Worm (Caenorhabditis elegans) whole organism, L4 larva: Measurements from ENCODE around the gene pst-2.

Experiments
- F10B5.3 ChIP-seq: sonication (generic microtip); optimal IDR thresholded peaks from 2 replicates; lab custom pipeline; 2016; ENCODE audit warnings: mild to moderate bottlenecking, missing genetic modification characterization, missing compliant biosample characterization
- R02D3.7 ChIP-seq: fragments of 150-350 bp; sonication (generic microtip); optimal IDR thresholded peaks from 3 replicates; lab custom pipeline; 2014; ENCODE audit warnings: missing biosample characterization, missing genetic modification characterization
- T20F7.1 ChIP-seq: fragments of 200-800 bp; sonication (Bioruptor generic); optimal IDR thresholded peaks from 2 replicates; lab custom pipeline; 2018; ENCODE audit warnings: mild to moderate bottlenecking, missing genetic modification characterization, missing compliant biosample characterization
- T26A8.4 ChIP-seq: fragments of 200-800 bp; sonication (Bioruptor generic); IDR thresholded peaks from 2 replicates; pipeline ENCODE4 v1.3.6; 2022; ENCODE audit warnings: missing genetic modification characterization, missing compliant biosample characterization
- Y75B8A.6 ChIP-seq: fragments of 200-800 bp; sonication (Bioruptor generic); IDR thresholded peaks from 2 replicates; pipeline ENCODE4 v1.3.6; 2022; ENCODE audit warnings: missing genetic modification reagents, missing genetic modification characterization, missing compliant biosample characterization
- ZK337.2 ChIP-seq: fragments of 200-800 bp; sonication (Bioruptor generic); IDR thresholded peaks from 2 replicates; pipeline ENCODE4 v1.3.6; 2022; ENCODE audit warnings: missing genetic modification reagents, missing genetic modification characterization, missing compliant biosample characterization
- ZK546.5 ChIP-seq, 2 experiments: sonication (generic microtip); optimal IDR thresholded peaks; 2 replicates each; lab custom pipeline; 2017; ENCODE audit warnings: missing biosample characterization in 2 of 2, missing genetic modification characterization in 2 of 2
- aha-1 ChIP-seq: fragments of 150-350 bp; peaks from one replicate; lab custom pipeline; 2014; ENCODE audit warnings: missing biosample characterization, missing genetic modification characterization
- arid-1 ChIP-seq: fragments of 200-800 bp; sonication (Bioruptor generic); conservative IDR thresholded peaks from 2 replicates; pipeline ENCODE4 v1.3.6; 2022; ENCODE audit warnings: missing genetic modification reagents, missing genetic modification characterization, missing compliant biosample characterization
- ceh-28 ChIP-seq: fragments of 150-350 bp; optimal IDR thresholded peaks from 2 replicates; lab custom pipeline; 2014; ENCODE audit warnings: missing biosample characterization, missing genetic modification reagents, missing genetic modification characterization
- ceh-62 ChIP-seq: sonication (generic microtip); optimal IDR thresholded peaks from 2 replicates; lab custom pipeline; 2017; ENCODE audit warnings: missing biosample characterization, missing genetic modification characterization
- cey-2 ChIP-seq: sonication (generic microtip); optimal IDR thresholded peaks from 3 replicates; lab custom pipeline; 2017; ENCODE audit warnings: missing genetic modification characterization, mild to moderate bottlenecking, missing compliant biosample characterization, antibody characterized with exemption, borderline replicate concordance; ENCODE audit not compliant: insufficient read depth
- daf-16 ChIP-seq, 3 experiments: sonication (generic microtip); optimal IDR thresholded peaks; 2 replicates each; lab custom pipeline; 2016 to 2017; ENCODE audit warnings: missing genetic modification characterization in 3 of 3, missing genetic modification reagents in 3 of 3, mild to moderate bottlenecking in 2 of 3, missing compliant biosample characterization in 2 of 3, missing biosample characterization in 1 of 3, moderate library complexity in 1 of 3
- daf-8 ChIP-seq: fragments of 200-800 bp; sonication (Bioruptor generic); IDR thresholded peaks from 2 replicates; pipeline ENCODE4 v1.3.6; 2022; ENCODE audit warnings: missing genetic modification characterization, missing compliant biosample characterization
- dmd-6 ChIP-seq: fragments of 200-800 bp; sonication (Bioruptor generic); IDR thresholded peaks from 2 replicates; pipeline ENCODE4 v1.3.6; 2022; ENCODE audit warnings: missing genetic modification reagents, missing genetic modification characterization, missing compliant biosample characterization
- duxl-1 ChIP-seq: sonication (generic microtip); optimal IDR thresholded peaks from 2 replicates; lab custom pipeline; 2016; ENCODE audit warnings: mild to moderate bottlenecking, missing genetic modification characterization, moderate library complexity, missing compliant biosample characterization; ENCODE audit not compliant: poor library complexity
- egl-43 ChIP-seq: fragments of 200-800 bp; sonication (Bioruptor generic); IDR thresholded peaks from 2 replicates; pipeline ENCODE4 v1.3.6; 2022; ENCODE audit warnings: missing genetic modification reagents, missing genetic modification characterization, missing compliant biosample characterization
- hif-1 ChIP-seq, 2 experiments: sonication (generic microtip); optimal IDR thresholded peaks; 2 replicates each; lab custom pipeline; 2016 to 2017; ENCODE audit warnings: missing compliant biosample characterization in 2 of 2, missing genetic modification characterization in 2 of 2, missing genetic modification reagents in 2 of 2, missing genotype in 2 of 2, mild to moderate bottlenecking in 1 of 2
- hlh-11 ChIP-seq: fragments of 200-800 bp; sonication (Bioruptor generic); optimal IDR thresholded peaks from 2 replicates; lab custom pipeline; 2018; ENCODE audit warnings: mild to moderate bottlenecking, missing genetic modification characterization, missing compliant biosample characterization
- jun-1 ChIP-seq: fragments of 150-350 bp; optimal IDR thresholded peaks from 2 replicates; lab custom pipeline; 2014; ENCODE audit warnings: missing biosample characterization, missing genetic modification reagents, missing genetic modification characterization
- lim-7 ChIP-seq: fragments of 200-800 bp; sonication (Bioruptor generic); IDR thresholded peaks from 2 replicates; pipeline ENCODE4 v1.3.6; 2022; ENCODE audit warnings: missing genetic modification characterization, missing compliant biosample characterization
- lin-1 ChIP-seq: fragments of 200-800 bp; sonication (Bioruptor generic); IDR thresholded peaks from 2 replicates; pipeline ENCODE4 v1.3.6; 2022; ENCODE audit warnings: missing genetic modification reagents, missing genetic modification characterization, missing compliant biosample characterization
- lin-13 ChIP-seq: fragments of 150-350 bp; optimal IDR thresholded peaks from 2 replicates; lab custom pipeline; 2014; ENCODE audit warnings: missing biosample characterization, missing genetic modification reagents, missing genetic modification characterization
- lin-15B ChIP-seq: fragments of 150-350 bp; sonication (generic microtip); optimal IDR thresholded peaks from 3 replicates; lab custom pipeline; 2014; ENCODE audit warnings: missing biosample characterization, missing genetic modification characterization
- lin-29 ChIP-seq: fragments of 200-800 bp; sonication (Bioruptor generic); IDR thresholded peaks from 2 replicates; pipeline ENCODE4 v1.3.6; 2022; ENCODE audit warnings: missing genetic modification reagents, missing genetic modification characterization, missing compliant biosample characterization
- lin-39 ChIP-seq: fragments of 150-350 bp; optimal IDR thresholded peaks from 2 replicates; lab custom pipeline; 2014; ENCODE audit warnings: missing biosample characterization, missing genetic modification reagents, missing genetic modification characterization
- mdt-29 ChIP-seq: fragments of 200-800 bp; sonication (Bioruptor generic); IDR thresholded peaks from 2 replicates; pipeline ENCODE4 v1.3.6; 2022; ENCODE audit warnings: missing genetic modification reagents, missing genetic modification characterization, missing compliant biosample characterization
- mep-1 ChIP-seq: fragments of 150-350 bp; sonication (generic microtip); optimal IDR thresholded peaks from 3 replicates; lab custom pipeline; 2014; ENCODE audit warnings: missing biosample characterization, missing genetic modification characterization
- mes-2 ChIP-seq: sonication (generic microtip); optimal IDR thresholded peaks from 2 replicates; lab custom pipeline; 2016; ENCODE audit warnings: missing genotype, mild to moderate bottlenecking, missing genetic modification characterization, missing compliant biosample characterization; ENCODE audit not compliant: poor library complexity, severe bottlenecking
- nhr-10 ChIP-seq: fragments of 150-350 bp; optimal IDR thresholded peaks from 2 replicates; lab custom pipeline; 2014; ENCODE audit warnings: missing biosample characterization, missing genetic modification characterization
- nhr-102 ChIP-seq: sonication (generic microtip); optimal IDR thresholded peaks from 2 replicates; lab custom pipeline; 2016; ENCODE audit warnings: mild to moderate bottlenecking, missing genetic modification characterization, moderate library complexity, missing compliant biosample characterization
- nhr-11 ChIP-seq: fragments of 150-350 bp; optimal IDR thresholded peaks from 2 replicates; lab custom pipeline; 2014; ENCODE audit warnings: missing biosample characterization, missing genetic modification characterization
- nhr-111 ChIP-seq: fragments of 200-800 bp; sonication (Bioruptor generic); optimal IDR thresholded peaks from 2 replicates; lab custom pipeline; 2018; ENCODE audit warnings: mild to moderate bottlenecking, missing genetic modification characterization, missing compliant biosample characterization
- nhr-237 ChIP-seq: sonication (generic microtip); optimal IDR thresholded peaks from 2 replicates; lab custom pipeline; 2017; ENCODE audit warnings: missing biosample characterization, missing genetic modification characterization
- nhr-28 ChIP-seq: fragments of 150-350 bp; optimal IDR thresholded peaks from 2 replicates; lab custom pipeline; 2014; ENCODE audit warnings: missing biosample characterization, missing genetic modification characterization
- nhr-41 ChIP-seq: fragments of 200-800 bp; sonication (Bioruptor generic); IDR thresholded peaks from 2 replicates; pipeline ENCODE4 v1.3.6; 2022; ENCODE audit warnings: missing genetic modification reagents, missing genetic modification characterization, missing compliant biosample characterization
- nhr-42 ChIP-seq: fragments of 200-800 bp; sonication (Bioruptor generic); IDR thresholded peaks from 2 replicates; pipeline ENCODE4 v1.3.6; 2022; ENCODE audit warnings: missing genetic modification characterization, missing compliant biosample characterization
- nhr-48 ChIP-seq: sonication (generic microtip); optimal IDR thresholded peaks from 2 replicates; lab custom pipeline; 2016; ENCODE audit warnings: mild to moderate bottlenecking, missing genetic modification characterization, missing compliant biosample characterization
- nhr-6 ChIP-seq: fragments of 150-350 bp; optimal IDR thresholded peaks from 2 replicates; lab custom pipeline; 2014; ENCODE audit warnings: missing biosample characterization, missing genetic modification characterization
- nhr-76 ChIP-seq: fragments of 150-350 bp; optimal IDR thresholded peaks from 2 replicates; lab custom pipeline; 2014; ENCODE audit warnings: missing biosample characterization, missing genetic modification characterization
- pqm-1 ChIP-seq: sonication (generic microtip); optimal IDR thresholded peaks from 2 replicates; lab custom pipeline; 2017; ENCODE audit warnings: missing biosample characterization, missing genetic modification characterization
- saeg-2 ChIP-seq: fragments of 200-800 bp; sonication (Bioruptor generic); IDR thresholded peaks from 2 replicates; pipeline ENCODE4 v1.3.6; 2022; ENCODE audit warnings: missing genetic modification reagents, missing genetic modification characterization, missing compliant biosample characterization
- sdz-12 ChIP-seq: fragments of 200-800 bp; sonication (Bioruptor generic); optimal IDR thresholded peaks from 2 replicates; lab custom pipeline; 2018; ENCODE audit warnings: mild to moderate bottlenecking, missing genetic modification characterization, missing compliant biosample characterization
- set-16 ChIP-seq: fragments of 200-800 bp; sonication (Bioruptor generic); IDR thresholded peaks from 2 replicates; pipeline ENCODE4 v1.3.6; 2022; ENCODE audit warnings: missing genetic modification reagents, missing genetic modification characterization, missing compliant biosample characterization
- skn-1 ChIP-seq: fragments of 150-350 bp; optimal IDR thresholded peaks from 2 replicates; lab custom pipeline; 2014; ENCODE audit warnings: missing biosample characterization, missing genetic modification characterization
- snpc-1.2 ChIP-seq: fragments of 200-800 bp; sonication (Bioruptor generic); IDR thresholded peaks from 2 replicates; pipeline ENCODE4 v1.3.6; 2022; ENCODE audit warnings: missing genetic modification reagents, missing genetic modification characterization, missing compliant biosample characterization
- spr-1 ChIP-seq: sonication (generic microtip); optimal IDR thresholded peaks from 2 replicates; lab custom pipeline; 2016; ENCODE audit warnings: mild to moderate bottlenecking, missing genetic modification characterization, missing compliant biosample characterization
- spr-3 ChIP-seq: fragments of 200-800 bp; sonication (Bioruptor generic); optimal IDR thresholded peaks from 2 replicates; lab custom pipeline; 2018; ENCODE audit warnings: mild to moderate bottlenecking, missing genetic modification characterization, missing compliant biosample characterization
- tag-97 ChIP-seq: fragments of 200-800 bp; sonication (Bioruptor generic); IDR thresholded peaks from 2 replicates; pipeline ENCODE4 v1.3.6; 2022; ENCODE audit warnings: missing genetic modification characterization, missing compliant biosample characterization
- zfp-3 ChIP-seq: fragments of 200-800 bp; sonication (Bioruptor generic); conservative IDR thresholded peaks from 2 replicates; pipeline ENCODE4 v1.3.6; 2022; ENCODE audit warnings: missing genetic modification reagents, missing genetic modification characterization, missing compliant biosample characterization
- zip-11 ChIP-seq: fragments of 200-800 bp; sonication (Bioruptor generic); IDR thresholded peaks from 2 replicates; pipeline ENCODE4 v1.3.6; 2022; ENCODE audit warnings: missing genetic modification characterization, missing compliant biosample characterization

The pst-2 gene

DNA sequence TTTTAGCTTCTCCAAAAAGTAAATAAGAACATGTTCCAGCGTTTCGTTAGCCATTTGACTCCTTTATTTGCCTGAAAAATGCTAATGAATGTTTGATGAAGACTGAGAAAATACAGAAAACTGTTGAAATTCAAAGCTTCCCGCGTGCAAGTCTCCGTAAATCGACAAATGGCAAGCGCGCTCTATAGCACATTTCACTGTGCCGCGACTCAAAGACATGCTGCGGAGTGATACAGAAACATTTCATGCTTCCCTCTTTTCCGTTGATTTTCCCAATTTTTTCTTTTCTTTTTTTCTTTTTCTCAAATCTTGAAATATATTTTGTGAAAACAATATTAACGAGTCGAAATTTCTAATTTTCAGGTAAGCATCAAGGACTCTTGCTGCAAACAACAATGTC, 1.3 kb upstream of the pst-2 start, which contains the start of the genes ska-3 and rps-12:
Gene ska-3, minus strand, starts transcription at position 71 of the 400 bp plus-strand sequence.
Gene rps-12, plus strand, starts transcription at position 364 of the 400 bp plus-strand sequence.
- TF ChIP-seq hif-1 (tag; optimal IDR thresholded peaks at IDR 0.05; lab: Kevin White, UChicago) (peak; percentile 49 to 92), lin-39 (no peak), F10B5.3 (tag; lab: Kevin White, UChicago) (peak; percentile 72), mdt-29 (peak; percentile 90), tag-97 (GFP tag; lab: Robert Waterston, UW) (no peak), nhr-42 (GFP tag; lab: Robert Waterston, UW) (peak; percentile 96), daf-8 (no peak), nhr-48 (peak; percentile 84), nhr-111 (no peak), duxl-1 (tag; lab: Kevin White, UChicago) (peak; percentile 96), set-16 (GFP tag; lab: Robert Waterston, UW) (peak; percentile 23; the same call in 1 of the 2 replicates), aha-1 (tag; lab: Kevin White, UChicago) (peak; percentile 100), spr-1 (tag; lab: Kevin White, UChicago) (peak; percentile 94), dmd-6 (peak; percentile 98), ZK546.5 (tag; optimal IDR thresholded peaks at IDR 0.05; lab: Kevin White, UChicago) (peak in 1 of 2 experiments; percentile 87), mep-1 (tag; lab: Kevin White, UChicago) (peak; percentile 99), lin-15B (tag; lab: Kevin White, UChicago) (peak; percentile 97), T26A8.4 (GFP tag; lab: Robert Waterston, UW) (peak; percentile 97), jun-1 (peak; percentile 94), zip-11 (no peak), cey-2 (tag; lab: Kevin White, UChicago) (peak; percentile 35), saeg-2 (GFP tag; lab: Robert Waterston, UW) (peak; percentile 85), pqm-1 (peak; percentile 74), nhr-76 (tag; lab: Kevin White, UChicago) (peak; percentile 75), spr-3 (GFP tag; lab: Kevin White, UChicago) (peak; percentile 94), skn-1 (tag; lab: Kevin White, UChicago) (no peak), arid-1 (GFP tag; lab: Robert Waterston, UW) (peak; percentile 98), nhr-11 (tag; lab: Kevin White, UChicago) (peak; percentile 100), ceh-62 (tag; lab: Kevin White, UChicago) (no peak), nhr-28 (peak; percentile 97), T20F7.1 (GFP tag; lab: Kevin White, UChicago) (no peak), nhr-237 (tag; lab: Kevin White, UChicago) (peak; percentile 67), nhr-102 (tag; lab: Kevin White, UChicago) (peak; percentile 96), lim-7 (0 out of 2 replicates have a peak, but pooled peaks have one; percentile 4), hlh-11 (tag; lab: Kevin White, UChicago) (peak; percentile 95), Y75B8A.6 (GFP tag; lab: Robert Waterston, UW) (peak; percentile 88), snpc-1.2 (GFP tag; lab: Robert Waterston, UW) (peak; percentile 68; the same call in 1 of the 2 replicates), nhr-10 (peak; percentile 65), sdz-12 (GFP tag; lab: Kevin White, UChicago) (peak; percentile 11), lin-13 (GFP tag; lab: Kevin White, UChicago) (peak; percentile 97), lin-1 (peak; percentile 78), nhr-6 (tag; lab: Kevin White, UChicago) (peak; percentile 99), egl-43 (GFP tag; lab: Robert Waterston, UW) (peak; percentile 89), nhr-41 (GFP tag; lab: Robert Waterston, UW) (0 out of 2 replicates have a peak, but pooled peaks have one; percentile 62), lin-29 (peak; percentile 89), R02D3.7 (peak; percentile 98), ZK337.2 (GFP tag; lab: Robert Waterston, UW) (peak; percentile 75; the same call in 1 of the 2 replicates), mes-2 (tag; lab: Kevin White, UChicago) (peak; percentile 98), ceh-28 (tag; lab: Kevin White, UChicago) (peak; percentile 27), daf-16 (GFP tag; optimal IDR thresholded peaks at IDR 0.05; lab: Kevin White, UChicago) (peak in 1 of 2 experiments; percentile 80), daf-16 (tag; optimal IDR thresholded peaks at IDR 0.05; lab: Kevin White, UChicago) (peak; percentile 91), zfp-3 (peak; percentile 96)
